Fruit fly (Drosophila melanogaster) whole organism: ENCODE measurements around the gene CG3557.
A peak's percentile ranks its signal among the peaks of the same experiment; 100 is the strongest.

ENCODE experiments used
- CG8478 ChIP-seq: fragments of >200 bp; optimal IDR thresholded peaks from 2 replicates; lab custom pipeline; 2018; ENCODE audit warnings: inconsistent platforms
- Dll ChIP-seq: fragments of >200 bp; optimal IDR thresholded peaks from 2 replicates; lab custom pipeline; 2017
- EcR ChIP-seq, 2 experiments: fragments of >200 bp; optimal IDR thresholded peaks; 2 replicates each; lab custom pipeline; 2017; ENCODE audit warnings: missing biosample characterization in 2 of 2, missing genetic modification characterization in 2 of 2, missing genetic modification reagents in 2 of 2
- pan ChIP-seq: fragments of >200 bp; optimal IDR thresholded peaks from 2 replicates; lab custom pipeline; 2017
- psq ChIP-seq: fragments of >200 bp; optimal IDR thresholded peaks from 2 replicates; lab custom pipeline; 2017
- usp ChIP-seq: fragments of >200 bp; optimal IDR thresholded peaks from 2 replicates; lab custom pipeline; 2017; ENCODE audit warnings: missing biosample characterization, missing genetic modification characterization, mixed read lengths

The CG3557 gene

dm6 chr2L:2390589-2390988 lies 5.0 kb upstream of the CG3557 start, which contains the start of gene CG43750:
Gene CG43750 (minus strand): TSS chr2L:2390689.
- TF ChIP-seq pan (lab: Kevin White, UChicago), result no peak
- TF ChIP-seq psq (lab: Kevin White, UChicago), result no peak
- no peak for TF ChIP-seq usp
- no peak for TF ChIP-seq CG8478
- TF ChIP-seq Dll (lab: Kevin White, UChicago), result no peak
- TF ChIP-seq EcR (GFP tag; optimal IDR thresholded peaks at IDR 0.05; lab: Kevin White, UChicago), result no peak

DNA sequence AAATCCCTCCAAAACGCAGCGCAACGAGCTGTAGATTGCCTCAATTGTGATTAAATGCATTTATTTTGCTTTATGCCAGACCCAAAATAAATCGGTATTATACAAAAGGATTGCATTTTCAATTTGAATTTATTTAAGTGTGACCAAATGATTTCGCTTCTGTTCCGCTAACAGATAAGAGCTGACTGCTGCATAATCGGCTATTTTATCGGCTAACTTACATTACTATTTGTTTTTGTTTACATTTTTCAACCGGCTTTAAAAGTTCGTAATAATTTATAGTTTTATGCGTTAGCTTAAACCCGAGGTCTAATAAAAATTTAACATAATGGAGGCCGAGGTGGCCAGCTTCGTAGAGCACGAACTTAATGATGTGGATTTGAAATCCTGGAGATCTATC lies 2.6 kb downstream of the CG3557 start, which contains the start of gene PIG-Wa:
Gene PIG-Wa (plus strand): TSS at position 232 of the 400 bp plus-strand sequence.
- TF ChIP-seq pan (lab: Kevin White, UChicago) (no peak), usp (no peak), Dll (lab: Kevin White, UChicago) (no peak), EcR (GFP tag; optimal IDR thresholded peaks at IDR 0.05; lab: Kevin White, UChicago) (no peak), psq (lab: Kevin White, UChicago) (no peak), CG8478 (no peak)

- TF ChIP-seq psq (lab: Kevin White, UChicago) (no peak), EcR (GFP tag; optimal IDR thresholded peaks at IDR 0.05; lab: Kevin White, UChicago) (no peak), pan (lab: Kevin White, UChicago) (no peak), Dll (lab: Kevin White, UChicago) (no peak), usp (no peak), CG8478 (no peak)
These were observed 4.8 kb downstream of the CG3557 start, which contains the start of gene Eogt for dm6 chr2L:2380805-2381204. Gene Eogt (plus strand): TSS chr2L:2381097.

DNA sequence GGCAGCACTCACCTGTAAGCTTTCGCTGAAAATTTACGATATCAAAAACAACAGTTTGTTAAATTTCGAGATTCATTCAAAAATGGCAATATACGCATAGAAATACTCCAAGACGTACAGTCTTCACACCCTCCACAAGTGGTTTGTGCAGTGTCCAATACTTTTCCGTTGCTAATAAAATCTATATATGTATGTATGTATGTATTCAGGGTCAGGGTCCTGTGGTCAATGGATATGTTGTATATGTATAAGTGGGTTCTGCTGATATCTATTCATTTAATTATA lies 9.2 kb downstream of the CG3557 start:
- TF ChIP-seq psq (lab: Kevin White, UChicago) (no peak), usp (no peak), pan (lab: Kevin White, UChicago) (no peak), EcR (GFP tag; optimal IDR thresholded peaks at IDR 0.05; lab: Kevin White, UChicago) (no peak), CG8478 (no peak), Dll (lab: Kevin White, UChicago) (no peak)

DNA sequence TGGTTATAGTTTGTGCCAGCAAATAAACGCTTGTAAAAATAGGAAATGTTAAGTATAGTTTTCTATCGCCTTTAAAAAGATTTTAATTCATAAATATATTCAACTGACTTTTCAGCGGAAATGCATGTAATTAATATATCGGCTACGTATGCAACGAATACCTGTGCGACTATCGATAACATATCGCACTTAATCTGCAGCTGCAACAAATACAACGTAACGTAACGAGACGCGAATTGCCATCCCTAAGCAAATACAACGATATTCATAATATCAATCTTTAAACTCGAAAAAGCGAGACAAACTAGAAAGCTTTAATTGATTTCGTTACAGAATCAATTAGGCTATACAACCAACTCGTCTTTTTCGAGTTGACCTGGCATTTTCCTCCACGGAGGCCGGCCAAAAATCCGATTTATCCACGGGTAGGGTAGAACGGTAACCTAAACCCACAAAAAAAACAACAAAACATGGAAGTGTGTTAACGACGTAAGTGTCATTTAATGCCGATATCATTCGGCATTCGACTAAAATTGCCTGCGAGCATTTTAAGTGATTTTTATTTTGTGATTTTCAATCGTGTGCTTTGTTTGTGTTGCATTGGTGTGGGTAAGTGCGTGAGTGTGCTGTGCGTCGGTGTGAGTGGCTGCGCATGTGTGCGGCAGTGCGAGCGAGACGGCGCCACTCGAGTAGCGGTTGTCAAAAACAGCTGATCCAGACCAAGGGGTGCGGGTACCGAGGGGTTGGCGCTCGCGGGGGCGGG lies 9.8 kb downstream of the CG3557 start, which contains the start of gene Atxn7:
Gene Atxn7 (plus strand): TSS at position 187 of the 763 bp plus-strand sequence.
- no peak for TF ChIP-seq usp
- peak; percentile 60 for TF ChIP-seq CG8478
- TF ChIP-seq Dll (lab: Kevin White, UChicago), result no peak
- no peak for TF ChIP-seq psq (lab: Kevin White, UChicago)

DNA sequence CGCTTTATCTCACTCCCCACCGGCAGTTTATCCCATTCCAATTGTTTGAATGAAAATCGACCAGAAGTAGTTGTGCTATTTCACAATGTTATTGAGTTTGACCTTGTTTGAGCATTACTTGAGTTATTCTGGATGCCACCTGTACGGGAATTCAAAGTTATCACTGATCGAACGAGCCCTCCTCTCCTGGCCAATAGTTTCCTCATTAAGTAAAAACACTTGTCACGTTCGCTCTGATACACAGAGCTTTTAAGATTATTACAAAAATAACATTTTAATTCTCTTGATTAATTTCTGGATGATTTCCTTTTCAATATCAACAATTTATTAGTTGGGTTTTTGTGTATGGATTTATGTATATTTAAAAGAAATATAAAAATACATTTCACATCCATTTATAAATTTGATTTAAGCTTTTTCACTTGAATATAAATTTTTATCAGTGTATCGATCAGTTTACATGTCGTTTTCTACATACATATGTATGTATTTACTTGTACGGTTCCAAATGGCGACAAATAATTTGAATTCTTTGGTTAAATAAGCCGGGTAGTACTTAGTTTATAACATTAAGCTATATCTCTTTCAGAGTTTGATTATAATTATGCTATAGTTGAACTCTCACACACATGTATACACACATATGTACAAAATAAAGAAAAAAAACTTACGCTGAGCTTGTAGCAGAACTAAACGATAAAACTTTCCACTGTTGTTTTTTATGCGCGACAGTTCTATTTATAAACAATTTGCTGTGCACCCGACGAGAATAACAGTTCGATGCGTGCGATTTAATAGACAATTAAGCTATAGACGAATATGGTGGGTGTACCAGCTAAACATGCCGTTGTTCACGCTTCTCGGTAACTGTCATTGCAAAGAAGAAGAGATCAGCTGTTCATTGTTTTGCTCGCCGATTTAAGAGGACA lies 11.5 kb downstream of the CG3557 start, which contains the start of the genes CG3609 and CG15390:
Gene CG3609 (minus strand): TSS at position 810 of the 929 bp plus-strand sequence.
Gene CG15390 (plus strand): TSS at position 896 of the 929 bp plus-strand sequence.
- TF ChIP-seq Dll (lab: Kevin White, UChicago) (no peak), EcR (GFP tag; optimal IDR thresholded peaks at IDR 0.05; lab: Kevin White, UChicago) (no peak), psq (lab: Kevin White, UChicago) (no peak), usp (no peak), CG8478 (no peak), pan (lab: Kevin White, UChicago) (no peak)

DNA sequence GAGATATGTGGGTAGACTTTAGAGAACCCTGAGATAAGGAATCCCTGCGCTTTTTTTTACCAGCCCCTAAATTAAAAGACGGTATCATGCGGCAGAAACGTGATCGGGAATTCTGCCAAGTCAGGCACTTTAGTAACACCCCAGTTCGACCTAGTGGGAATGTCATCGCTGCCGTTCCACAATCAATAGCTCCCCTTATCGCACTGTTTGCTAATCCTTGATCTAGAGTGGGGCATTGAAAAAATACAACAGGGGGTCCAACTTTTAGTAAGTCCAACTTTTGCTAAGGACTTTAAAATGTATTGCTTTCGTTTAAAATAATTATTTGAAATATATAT lies 13.5 kb downstream of the CG3557 start:
- TF ChIP-seq psq (lab: Kevin White, UChicago) (no peak), Dll (lab: Kevin White, UChicago) (no peak), CG8478 (no peak), usp (no peak), EcR (GFP tag; optimal IDR thresholded peaks at IDR 0.05; lab: Kevin White, UChicago) (no peak), pan (lab: Kevin White, UChicago) (no peak)

- TF ChIP-seq EcR (GFP tag; optimal IDR thresholded peaks at IDR 0.05; lab: Kevin White, UChicago) (no peak), pan (lab: Kevin White, UChicago) (no peak), Dll (lab: Kevin White, UChicago) (no peak), CG8478 (no peak), psq (lab: Kevin White, UChicago) (no peak), usp (no peak)
These were observed 14.0 kb downstream of the CG3557 start, which contains the start of gene CG3597 for dm6 chr2L:2371406-2372111. Gene CG3597 (minus strand): TSS chr2L:2371524.

DNA sequence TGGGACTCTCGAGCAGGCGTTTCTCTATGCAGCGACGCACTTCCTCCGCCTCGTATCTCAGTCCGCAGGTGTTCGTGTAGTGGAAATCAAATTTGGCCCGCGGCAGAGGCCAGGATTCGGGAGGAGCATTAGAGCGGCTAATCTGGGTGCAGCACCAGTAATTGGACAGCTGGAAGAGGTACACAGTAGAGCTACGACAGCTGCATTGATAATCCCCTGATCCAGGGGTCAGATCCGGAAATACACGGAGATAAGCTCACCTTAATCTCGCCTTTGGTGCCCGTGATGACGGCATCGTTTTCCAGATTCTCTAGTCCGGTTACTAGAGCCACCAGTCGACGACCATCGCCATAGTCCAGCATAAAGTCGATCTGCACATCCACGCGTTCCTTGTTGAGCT lies 15.2 kb downstream of the CG3557 start:
- TF ChIP-seq pan (lab: Kevin White, UChicago) (no peak), usp (no peak), psq (lab: Kevin White, UChicago) (no peak), CG8478 (no peak), EcR (GFP tag; optimal IDR thresholded peaks at IDR 0.05; lab: Kevin White, UChicago) (no peak), Dll (lab: Kevin White, UChicago) (no peak)

DNA sequence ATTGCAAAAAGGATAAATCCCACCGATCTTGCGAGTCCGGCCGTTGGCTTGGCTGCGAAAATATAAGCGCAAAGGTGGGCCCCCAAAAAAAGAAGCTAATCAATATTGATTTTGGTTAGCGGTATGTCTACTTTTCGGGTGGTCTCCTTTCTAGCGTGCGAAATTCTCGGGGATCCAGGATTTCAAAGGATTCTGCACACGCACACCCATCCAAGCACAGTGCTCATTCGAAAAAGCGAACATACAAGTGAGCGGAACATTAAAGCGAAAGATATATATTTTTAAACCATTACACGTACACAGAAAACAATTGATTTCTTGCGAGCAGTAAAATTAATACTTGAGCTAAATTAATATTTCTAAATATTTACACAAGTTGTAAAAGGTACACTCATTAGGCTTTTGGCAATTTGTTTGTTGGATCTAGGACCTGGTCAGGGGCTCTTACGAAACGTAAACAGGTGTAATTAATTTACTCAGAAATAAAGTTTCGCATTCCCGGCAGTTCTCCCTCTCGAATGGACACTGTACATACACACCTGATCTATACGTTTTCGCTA lies 19.9 kb downstream of the CG3557 start:
- no peak for TF ChIP-seq Dll (lab: Kevin White, UChicago)
- no peak for TF ChIP-seq pan (lab: Kevin White, UChicago)
- TF ChIP-seq usp, result no peak
- TF ChIP-seq EcR (GFP tag; optimal IDR thresholded peaks at IDR 0.05; lab: Kevin White, UChicago), result no peak
- TF ChIP-seq CG8478, result no peak
- TF ChIP-seq psq (lab: Kevin White, UChicago), result no peak
